Fruit fly (Drosophila melanogaster): ENCODE data around the gene CG14957.

Gene CG14957

dm6 chr3L:3223390-3223914, 36.1 kb downstream of the CG14957 start (continued):
- TF ChIP-seq chinmo (GFP tag; IDR thresholded peaks at IDR 0.05; ENCODE audit: partially characterized antibody), result 0 out of 4 replicates have a peak, but pooled peaks have one; percentile 7
- peak; percentile 99 for TF ChIP-seq MESR4 (GFP tag; optimal IDR thresholded peaks at IDR 0.05)
- TF ChIP-seq Scr (GFP tag; IDR thresholded peaks at IDR 0.05; ENCODE audit: partially characterized antibody), result peak; percentile 2; the same call in 1 of the 2 replicates
- peak; percentile 43 for TF ChIP-seq dm (GFP tag; optimal IDR thresholded peaks at IDR 0.05)
- 0 out of 3 replicates have a peak, but pooled peaks have one; percentile 2 for TF ChIP-seq HLH4C (GFP tag; IDR thresholded peaks at IDR 0.05; ENCODE audit: partially characterized antibody)
- peak; percentile 11; the same call in 1 of the 2 replicates for TF ChIP-seq CG13287 (GFP tag; IDR thresholded peaks at IDR 0.05; ENCODE audit: partially characterized antibody)
- TF ChIP-seq chm (GFP tag; IDR thresholded peaks at IDR 0.05), result peak; percentile 49

dm6 chr3L:3224740-3225719, 37.7 kb downstream of the CG14957 start, which contains the start of gene Larp4B:
Gene Larp4B, plus strand, starts transcription at chr3L:3224838.
- TF ChIP-seq inv (GFP tag; IDR thresholded peaks at IDR 0.05; ENCODE audit: partially characterized antibody) (peak; percentile 59; the same call in 1 of the 2 replicates), eyg (GFP tag; optimal IDR thresholded peaks at IDR 0.05) (no peak), mam (GFP tag; optimal IDR thresholded peaks at IDR 0.05) (peak; percentile 28), nom (GFP tag; optimal IDR thresholded peaks at IDR 0.05) (peak; percentile 11), gfzf (GFP tag; optimal IDR thresholded peaks at IDR 0.05) (peak; percentile 98), CG3995 (GFP tag; optimal IDR thresholded peaks at IDR 0.05) (peak; percentile 73), pita (GFP tag; optimal IDR thresholded peaks at IDR 0.05) (peak; percentile 86), CG11456 (GFP tag; IDR thresholded peaks at IDR 0.05) (no peak), pfk (GFP tag; optimal IDR thresholded peaks at IDR 0.05) (peak; percentile 91), zfh1 (GFP tag; IDR thresholded peaks at IDR 0.05) (0 out of 3 replicates have a peak, but pooled peaks have one; percentile 37), Ets97D (GFP tag; optimal IDR thresholded peaks at IDR 0.05) (peak; percentile 73), ken (GFP tag; IDR thresholded peaks at IDR 0.05) (no peak), salm (tag; optimal IDR thresholded peaks at IDR 0.05) (peak; percentile 8), CG13123 (GFP tag; optimal IDR thresholded peaks at IDR 0.05) (no peak), CG17829 (tag; optimal IDR thresholded peaks at IDR 0.05) (peak; percentile 22), crol (GFP tag; IDR thresholded peaks at IDR 0.05) (peak; percentile 86), gt (GFP tag; IDR thresholded peaks at IDR 0.05) (no peak), GATAe (GFP tag; conservative IDR thresholded peaks at IDR 0.05) (no peak), Scr (GFP tag; IDR thresholded peaks at IDR 0.05; ENCODE audit: partially characterized antibody) (peak; percentile 72), Rfx (GFP tag; IDR thresholded peaks at IDR 0.05) (peak; percentile 45), CG9797 (GFP tag; optimal IDR thresholded peaks at IDR 0.05) (peak; percentile 82), CG17568 (GFP tag; optimal IDR thresholded peaks at IDR 0.05) (no peak), Sry-δ (GFP tag; optimal IDR thresholded peaks at IDR 0.05) (peak; percentile 69), Nf-YB (GFP tag; optimal IDR thresholded peaks at IDR 0.05) (no peak), CG14014 (GFP tag; IDR thresholded peaks at IDR 0.05) (0 out of 2 replicates have a peak, but pooled peaks have one; percentile 27), dm (GFP tag; optimal IDR thresholded peaks at IDR 0.05) (peak; percentile 80), Med (GFP tag) (peak; percentile 85), row (GFP tag; IDR thresholded peaks at IDR 0.05) (peak; percentile 62), CG13624 (GFP tag; optimal IDR thresholded peaks at IDR 0.05) (peak; percentile 58), E2f2 (GFP tag; IDR thresholded peaks at IDR 0.05) (peak; percentile 79), vnd (GFP tag; IDR thresholded peaks at IDR 0.05; ENCODE audit: partially characterized antibody) (peak; percentile 71), CG10462 (GFP tag; optimal IDR thresholded peaks at IDR 0.05) (no peak), BtbVII (GFP tag; optimal IDR thresholded peaks at IDR 0.05) (peak; percentile 15), HLH4C (GFP tag; IDR thresholded peaks at IDR 0.05; ENCODE audit: partially characterized antibody) (peak; percentile 55; the same call in 2 of the 3 replicates), CG15073 (GFP tag; optimal IDR thresholded peaks at IDR 0.05) (no peak), p53 (GFP tag; optimal IDR thresholded peaks at IDR 0.05) (peak; percentile 51), hbn (GFP tag; IDR thresholded peaks at IDR 0.05; ENCODE audit: partially characterized antibody) (peak; percentile 64), CG12391 (tag; optimal IDR thresholded peaks at IDR 0.05) (peak; percentile 1), CG4360 (GFP tag; IDR thresholded peaks at IDR 0.05) (peak; percentile 18; the same call in 1 of the 2 replicates), bigmax (GFP tag; optimal IDR thresholded peaks at IDR 0.05) (peak; percentile 19)

Data from whole organism, embryonic.